Worm (Caenorhabditis elegans): ENCODE measurements around the gene srh-142.

Gene srh-142

DNA sequence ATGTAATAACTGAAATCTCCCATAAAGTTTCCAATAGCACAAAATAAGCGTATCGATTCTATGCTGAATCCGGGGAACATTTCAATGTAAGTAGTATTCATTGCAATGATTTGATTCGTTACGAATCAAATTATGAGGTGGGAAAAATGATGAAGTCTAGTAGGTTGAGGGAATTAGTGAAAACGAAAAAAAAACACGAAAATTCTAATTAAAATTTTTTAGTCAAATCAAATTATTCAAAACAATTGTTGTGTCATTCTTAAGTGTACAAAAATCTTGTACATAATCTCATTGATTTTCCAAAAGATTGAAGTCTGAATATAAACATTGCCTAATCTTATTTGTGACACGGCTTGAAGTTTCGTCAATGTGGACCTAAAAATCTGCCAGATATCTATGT is 36.3 kb downstream of the srh-142 start, which contains the start of gene srw-29:
Gene srw-29, minus strand, starts transcription at position 101 of the 400 bp plus-strand sequence.
- TF ChIP-seq cog-1 (tag; optimal IDR thresholded peaks at IDR 0.05) (no peak), ztf-23 (GFP tag; IDR thresholded peaks at IDR 0.05) (no peak), ref-1 (GFP tag; conservative IDR thresholded peaks at IDR 0.05) (no peak), T22C8.4 (GFP tag; IDR thresholded peaks at IDR 0.05) (no peak), flt-1 (GFP tag; IDR thresholded peaks at IDR 0.05) (no peak), klf-2 (GFP tag; conservative IDR thresholded peaks at IDR 0.05) (no peak), med-1 (GFP tag; optimal IDR thresholded peaks at IDR 0.05; ENCODE audit: insufficient read depth) (no peak), ztf-29 (GFP tag; IDR thresholded peaks at IDR 0.05) (no peak), tab-1 (GFP tag; IDR thresholded peaks at IDR 0.05) (no peak)

DNA sequence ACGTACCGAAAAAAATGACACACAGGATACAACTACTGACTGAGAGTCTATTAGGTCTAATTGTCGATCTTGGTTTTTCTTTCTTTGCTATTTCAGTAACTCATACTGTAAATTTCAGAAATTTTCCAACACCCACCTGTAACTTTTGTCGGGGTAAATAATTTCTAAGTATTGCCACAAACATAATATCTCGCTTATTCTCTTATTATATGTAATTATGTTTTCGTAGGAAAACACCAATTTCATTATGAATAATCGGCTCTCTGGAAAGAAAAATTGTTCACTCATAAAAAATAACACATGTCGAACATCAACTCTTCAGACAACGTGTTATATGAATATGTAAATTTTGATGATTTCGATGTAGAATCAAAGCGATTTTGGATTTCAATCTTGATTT is 40.1 kb downstream of the srh-142 start, which contains the start of gene srw-48:
Gene srw-48, plus strand, starts transcription at position 301 of the 400 bp plus-strand sequence.
- TF ChIP-seq ref-1 (GFP tag; conservative IDR thresholded peaks at IDR 0.05) (no peak), ztf-23 (GFP tag; IDR thresholded peaks at IDR 0.05) (no peak), klf-2 (GFP tag; conservative IDR thresholded peaks at IDR 0.05) (no peak), cog-1 (tag; optimal IDR thresholded peaks at IDR 0.05) (no peak), med-1 (GFP tag; optimal IDR thresholded peaks at IDR 0.05; ENCODE audit: insufficient read depth) (no peak), tab-1 (GFP tag; IDR thresholded peaks at IDR 0.05) (no peak), flt-1 (GFP tag; IDR thresholded peaks at IDR 0.05) (no peak), T22C8.4 (GFP tag; IDR thresholded peaks at IDR 0.05) (no peak), ztf-29 (GFP tag; IDR thresholded peaks at IDR 0.05) (no peak)

- TF ChIP-seq ztf-29 (GFP tag; IDR thresholded peaks at IDR 0.05), result no peak
- no peak for TF ChIP-seq flt-1 (GFP tag; IDR thresholded peaks at IDR 0.05)
- no peak for TF ChIP-seq tab-1 (GFP tag; IDR thresholded peaks at IDR 0.05)
- TF ChIP-seq klf-2 (GFP tag; conservative IDR thresholded peaks at IDR 0.05), result no peak
- TF ChIP-seq med-1 (GFP tag; optimal IDR thresholded peaks at IDR 0.05; ENCODE audit: insufficient read depth), result no peak
- TF ChIP-seq T22C8.4 (GFP tag; IDR thresholded peaks at IDR 0.05), result no peak
- no peak for TF ChIP-seq ref-1 (GFP tag; conservative IDR thresholded peaks at IDR 0.05)
- no peak for TF ChIP-seq ztf-23 (GFP tag; IDR thresholded peaks at IDR 0.05)
- no peak for TF ChIP-seq cog-1 (tag; optimal IDR thresholded peaks at IDR 0.05)
Measured at ce11 chrV:16419769-16420168, 41.0 kb downstream of the srh-142 start, which contains the start of gene F26D2.16. TSS of gene F26D2.16 (minus strand) at chrV:16419869.

DNA sequence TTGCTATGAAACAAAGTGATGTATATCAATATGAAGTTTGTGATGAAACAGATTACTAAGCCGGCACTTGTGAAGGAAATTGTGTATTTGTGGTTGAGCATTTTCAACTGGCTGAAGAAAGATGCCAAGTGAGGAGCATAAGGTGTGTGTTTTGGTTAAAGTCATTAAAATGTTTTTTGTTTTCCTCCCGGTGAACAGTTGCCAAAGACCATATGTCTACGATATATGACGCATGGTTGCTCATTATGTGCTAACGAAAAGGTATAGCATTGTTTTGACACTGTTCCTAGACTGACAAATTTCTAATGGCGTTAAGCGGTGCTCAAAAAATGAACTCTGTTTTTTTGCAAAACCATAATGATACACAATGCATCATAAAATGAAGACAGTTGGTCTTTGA is 43.8 kb downstream of the srh-142 start, which contains the start of gene str-55:
Gene str-55, minus strand, starts transcription at position 101 of the 400 bp plus-strand sequence.
- TF ChIP-seq ztf-29 (GFP tag; IDR thresholded peaks at IDR 0.05) (no peak), ztf-23 (GFP tag; IDR thresholded peaks at IDR 0.05) (no peak), cog-1 (tag; optimal IDR thresholded peaks at IDR 0.05) (no peak), flt-1 (GFP tag; IDR thresholded peaks at IDR 0.05) (no peak), klf-2 (GFP tag; conservative IDR thresholded peaks at IDR 0.05) (no peak), T22C8.4 (GFP tag; IDR thresholded peaks at IDR 0.05) (no peak), tab-1 (GFP tag; IDR thresholded peaks at IDR 0.05) (no peak)

DNA sequence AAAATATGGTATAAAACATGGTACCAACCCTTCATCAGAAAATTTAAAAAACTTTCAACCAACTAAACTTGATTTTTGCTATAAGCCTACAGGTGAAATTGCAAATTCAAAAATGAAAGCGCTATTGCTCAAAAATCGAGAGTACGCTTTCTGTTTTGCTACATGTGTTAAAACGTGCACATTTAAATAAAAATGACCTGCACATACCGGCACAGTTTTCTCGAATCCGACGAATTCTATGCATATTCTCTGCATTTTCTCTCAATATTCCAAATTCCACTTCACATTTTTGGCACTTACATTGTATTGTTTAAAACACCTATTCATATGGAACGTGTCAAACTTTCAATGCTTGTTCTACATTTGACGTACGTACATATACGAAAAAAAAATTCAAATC is 50.2 kb downstream of the srh-142 start, which contains the start of gene srh-145:
Gene srh-145, plus strand, starts transcription at position 193 of the 400 bp plus-strand sequence.
- TF ChIP-seq ref-1 (GFP tag; conservative IDR thresholded peaks at IDR 0.05) (no peak), klf-2 (GFP tag; conservative IDR thresholded peaks at IDR 0.05) (no peak), tab-1 (GFP tag; IDR thresholded peaks at IDR 0.05) (no peak), flt-1 (GFP tag; IDR thresholded peaks at IDR 0.05) (no peak), med-1 (GFP tag; optimal IDR thresholded peaks at IDR 0.05; ENCODE audit: insufficient read depth) (no peak), ztf-29 (GFP tag; IDR thresholded peaks at IDR 0.05) (no peak), cog-1 (tag; optimal IDR thresholded peaks at IDR 0.05) (no peak), ztf-23 (GFP tag; IDR thresholded peaks at IDR 0.05) (no peak), T22C8.4 (GFP tag; IDR thresholded peaks at IDR 0.05) (no peak)

Data from whole organism, midembryonic.